Fruit fly (Drosophila melanogaster) whole organism, embryonic: ENCODE results near the gene Eig71Ed.

Experiments
- Atf6 ChIP-seq: fragments of 200-800 bp; sonication (Bioruptor generic); IDR thresholded peaks from 2 replicates; pipeline ENCODE4 v1.3.6; 2022; ENCODE audit warnings: missing biosample characterization, missing genetic modification characterization
- B-H2 ChIP-seq: fragments of 200-800 bp; sonication (Bioruptor generic); optimal IDR thresholded peaks from 2 replicates; lab custom pipeline; 2018; ENCODE audit warnings: missing biosample characterization, mild to moderate bottlenecking, missing genetic modification characterization
- BtbVII ChIP-seq: fragments of 200-800 bp; sonication (Bioruptor generic); optimal IDR thresholded peaks from 3 replicates; lab custom pipeline; 2017; ENCODE audit warnings: missing biosample characterization, mild to moderate bottlenecking, missing genetic modification characterization
- CG10209 ChIP-seq: fragments of 200-800 bp; sonication (Bioruptor generic); optimal IDR thresholded peaks from 3 replicates; lab custom pipeline; 2017; ENCODE audit warnings: missing biosample characterization, mild to moderate bottlenecking, missing genetic modification characterization, missing genetic modification reagents
- CG12071 ChIP-seq: fragments of 200-800 bp; sonication (Bioruptor generic); optimal IDR thresholded peaks from 3 replicates; lab custom pipeline; 2018; ENCODE audit warnings: missing biosample characterization, mild to moderate bottlenecking, missing genetic modification characterization
- CG12104 ChIP-seq: fragments of 200-800 bp; sonication (Bioruptor generic); optimal IDR thresholded peaks from 3 replicates; lab custom pipeline; 2016; ENCODE audit warnings: missing biosample characterization, missing genetic modification characterization
- CG12769 ChIP-seq: fragments of 200-800 bp; sonication (Bioruptor generic); optimal IDR thresholded peaks from 2 replicates; lab custom pipeline; 2019; ENCODE audit warnings: missing biosample characterization, mild to moderate bottlenecking, missing genetic modification characterization, moderate library complexity
- CG13296 ChIP-seq: fragments of 200-800 bp; sonication (Bioruptor generic); optimal IDR thresholded peaks from 3 replicates; lab custom pipeline; 2018; ENCODE audit warnings: missing biosample characterization, mild to moderate bottlenecking, missing genetic modification characterization
- CG14441 ChIP-seq: fragments of 200-800 bp; sonication (Bioruptor generic); IDR thresholded peaks from 2 replicates; pipeline ENCODE4 v1.3.6; 2022; ENCODE audit warnings: missing biosample characterization, missing genetic modification characterization
- CG17385 ChIP-seq: fragments of 200-800 bp; sonication (Bioruptor generic); optimal IDR thresholded peaks from 3 replicates; lab custom pipeline; 2018; ENCODE audit warnings: missing biosample characterization, mild to moderate bottlenecking, missing genetic modification characterization
- CG2678 ChIP-seq: fragments of 200-800 bp; sonication (Bioruptor generic); optimal IDR thresholded peaks from 3 replicates; lab custom pipeline; 2019; ENCODE audit warnings: missing biosample characterization, mild to moderate bottlenecking, missing genetic modification characterization, moderate library complexity
- CG30020 ChIP-seq: fragments of 200-800 bp; optimal IDR thresholded peaks from 2 replicates; lab custom pipeline; 2019; ENCODE audit warnings: missing biosample characterization, mild to moderate bottlenecking, missing genetic modification characterization, moderate library complexity
- CG31388 ChIP-seq: fragments of 200-800 bp; sonication (Bioruptor generic); optimal IDR thresholded peaks from 2 replicates; lab custom pipeline; 2016; ENCODE audit warnings: missing biosample characterization, missing genetic modification characterization
- CG4328 ChIP-seq: fragments of 200-800 bp; sonication (Bioruptor generic); optimal IDR thresholded peaks from 3 replicates; lab custom pipeline; 2017; ENCODE audit warnings: missing biosample characterization, missing genetic modification reagents, missing genetic modification characterization
- CG8290 ChIP-seq, 3 experiments: fragments of 200-800 bp; sonication (Bioruptor generic); optimal IDR thresholded peaks; 2 replicates each; lab custom pipeline; 2016 to 2019; ENCODE audit warnings: missing biosample characterization in 3 of 3, missing genetic modification characterization in 3 of 3, mild to moderate bottlenecking in 2 of 3, moderate library complexity in 1 of 3
- CG9932 ChIP-seq: fragments of 200-800 bp; sonication (Bioruptor generic); IDR thresholded peaks from 2 replicates; pipeline ENCODE4 v1.3.6; 2022; ENCODE audit warnings: missing biosample characterization, missing genetic modification characterization
- Camta ChIP-seq: fragments of 200-800 bp; sonication (Bioruptor generic); optimal IDR thresholded peaks from 2 replicates; lab custom pipeline; 2016; ENCODE audit warnings: missing biosample characterization, missing genetic modification characterization
- E2f2 ChIP-seq: fragments of 200-800 bp; sonication (Bioruptor generic); IDR thresholded peaks from 2 replicates; pipeline ENCODE4 v1.3.6; 2022; ENCODE audit warnings: missing biosample characterization, missing genetic modification characterization
- Fer3 ChIP-seq: fragments of 200-800 bp; sonication (Bioruptor generic); optimal IDR thresholded peaks from 2 replicates; lab custom pipeline; 2018; ENCODE audit warnings: missing biosample characterization, mild to moderate bottlenecking, missing genetic modification characterization, moderate library complexity
- HHEX ChIP-seq: fragments of 200-800 bp; sonication (Bioruptor generic); optimal IDR thresholded peaks from 3 replicates; lab custom pipeline; 2017; ENCODE audit warnings: missing biosample characterization, mild to moderate bottlenecking, missing genetic modification characterization, missing genetic modification reagents
- HLH3B ChIP-seq: fragments of 200-800 bp; sonication (Bioruptor generic); IDR thresholded peaks from 2 replicates; pipeline ENCODE4 v1.3.6; 2022; ENCODE audit warnings: missing biosample characterization, missing genetic modification characterization
- Hmr ChIP-seq: fragments of 200-800 bp; sonication (Bioruptor generic); optimal IDR thresholded peaks from 3 replicates; lab custom pipeline; 2017; ENCODE audit warnings: mild to moderate bottlenecking, missing biosample characterization, missing genetic modification reagents, missing genetic modification characterization
- Med ChIP-seq: fragments of 200-800 bp; sonication (Bioruptor generic); peaks from one replicate; lab custom pipeline; 2016; ENCODE audit warnings: missing biosample characterization, missing genetic modification characterization, mild to moderate bottlenecking, inconsistent platforms, moderate library complexity
- NC2β ChIP-seq: fragments of 200-800 bp; sonication (Bioruptor generic); optimal IDR thresholded peaks from 2 replicates; lab custom pipeline; 2016; ENCODE audit warnings: missing biosample characterization, missing genetic modification characterization
- Rfx ChIP-seq: fragments of 200-800 bp; sonication (Bioruptor generic); IDR thresholded peaks from 2 replicates; pipeline ENCODE4 v1.3.6; 2022; ENCODE audit warnings: missing biosample characterization, missing genetic modification characterization
- Six4 ChIP-seq: fragments of 200-800 bp; sonication (Bioruptor generic); optimal IDR thresholded peaks from 2 replicates; lab custom pipeline; 2016; ENCODE audit warnings: missing biosample characterization, missing genetic modification characterization
- Sry-β ChIP-seq: fragments of 200-800 bp; sonication (Bioruptor generic); optimal IDR thresholded peaks from 2 replicates; lab custom pipeline; 2018; ENCODE audit warnings: missing biosample characterization, mild to moderate bottlenecking, missing genetic modification characterization, moderate library complexity
- Trl ChIP-seq, 3 experiments: fragments of >200 bp in 2 of 3; fragments of 200-800 bp in 1 of 3; sonication (Bioruptor generic) in 1 of 3; optimal IDR thresholded peaks; 2 replicates in 1 of 3; 3 replicates in 2 of 3; lab custom pipeline; 2016 to 2017; ENCODE audit warnings: missing biosample characterization in 1 of 3, missing genetic modification characterization in 1 of 3
- bab2 ChIP-seq: fragments of 200-800 bp; sonication (Bioruptor generic); optimal IDR thresholded peaks from 2 replicates; lab custom pipeline; 2016; ENCODE audit warnings: missing biosample characterization, missing genetic modification characterization
- br ChIP-seq: fragments of >200 bp; optimal IDR thresholded peaks from 2 replicates; lab custom pipeline; 2017
- ci ChIP-seq: fragments of 200-800 bp; sonication (Bioruptor generic); IDR thresholded peaks from 3 replicates; pipeline ENCODE4 v1.3.6; 2022; ENCODE audit warnings: missing biosample characterization, missing genetic modification characterization
- dysf ChIP-seq: fragments of 200-800 bp; sonication (Bioruptor generic); IDR thresholded peaks from 3 replicates; pipeline ENCODE4 v1.3.6; 2022; ENCODE audit warnings: missing biosample characterization, missing genetic modification characterization
- fd102C ChIP-seq: fragments of 200-800 bp; sonication (Bioruptor generic); optimal IDR thresholded peaks from 2 replicates; lab custom pipeline; 2018; ENCODE audit warnings: missing biosample characterization, mild to moderate bottlenecking, missing genetic modification characterization, moderate library complexity
- fd3F ChIP-seq: fragments of 200-800 bp; sonication (Bioruptor generic); optimal IDR thresholded peaks from 2 replicates; lab custom pipeline; 2018; ENCODE audit warnings: missing biosample characterization, mild to moderate bottlenecking, missing genetic modification characterization, moderate library complexity
- gt ChIP-seq: fragments of 200-800 bp; sonication (Bioruptor generic); IDR thresholded peaks from 2 replicates; pipeline ENCODE4 v1.3.6; 2022; ENCODE audit warnings: missing biosample characterization, missing genetic modification characterization
- her ChIP-seq: fragments of 200-800 bp; sonication (Bioruptor generic); optimal IDR thresholded peaks from 2 replicates; lab custom pipeline; 2016; ENCODE audit warnings: missing biosample characterization, missing genetic modification characterization
- lab ChIP-seq: fragments of 200-800 bp; sonication (Bioruptor generic); optimal IDR thresholded peaks from 3 replicates; lab custom pipeline; 2017; ENCODE audit warnings: missing biosample characterization, missing genetic modification characterization, mild to moderate bottlenecking, moderate library complexity, missing genetic modification reagents
- lmd ChIP-seq: fragments of 200-800 bp; sonication (Bioruptor generic); IDR thresholded peaks from 2 replicates; pipeline ENCODE4 v1.3.6; 2022; ENCODE audit warnings: missing biosample characterization, missing genetic modification characterization
- lov ChIP-seq, 2 experiments: fragments of 200-800 bp in 1 of 2; fragments of >200 bp in 1 of 2; sonication (Bioruptor generic) in 1 of 2; IDR thresholded peaks in 1 of 2; optimal IDR thresholded peaks in 1 of 2; 2 replicates in 1 of 2; 3 replicates in 1 of 2; pipeline versions ENCODE4 v1.3.6 to Lab custom; 2017 to 2022; ENCODE audit warnings: missing biosample characterization in 1 of 2, missing genetic modification characterization in 1 of 2
- luna ChIP-seq: fragments of 200-800 bp; sonication (Bioruptor generic); optimal IDR thresholded peaks from 2 replicates; lab custom pipeline; 2016; ENCODE audit warnings: missing biosample characterization, missing genetic modification characterization
- mirr ChIP-seq: fragments of 200-800 bp; sonication (Bioruptor generic); optimal IDR thresholded peaks from 3 replicates; lab custom pipeline; 2018; ENCODE audit warnings: missing biosample characterization, mild to moderate bottlenecking, missing genetic modification characterization
- mld ChIP-seq: fragments of 200-800 bp; sonication (Bioruptor generic); IDR thresholded peaks from 3 replicates; pipeline ENCODE4 v1.3.6; 2022; ENCODE audit warnings: missing biosample characterization, missing genetic modification characterization; ENCODE audit not compliant: partially characterized antibody
- seq ChIP-seq: fragments of 200-800 bp; sonication (Bioruptor generic); IDR thresholded peaks from 2 replicates; pipeline ENCODE4 v1.3.6; 2022; ENCODE audit warnings: missing biosample characterization, missing genetic modification characterization
- wek ChIP-seq: fragments of 200-800 bp; sonication (Bioruptor generic); optimal IDR thresholded peaks from 3 replicates; lab custom pipeline; 2018; ENCODE audit warnings: missing biosample characterization, mild to moderate bottlenecking, missing genetic modification characterization, moderate library complexity

The Eig71Ed gene

dm6 chr3L:15689518-15689917, 37.2 kb downstream of the Eig71Ed start (continued):
- TF ChIP-seq dysf (GFP tag; lab: Robert Waterston, UW), result peak; percentile 27; the same call in 1 of the 3 replicates
- peak; percentile 17 for TF ChIP-seq Fer3 (tag; lab: Kevin White, UChicago)
- no peak for TF ChIP-seq br (lab: Kevin White, UChicago)
- no peak for TF ChIP-seq lmd (GFP tag; lab: Robert Waterston, UW)
- TF ChIP-seq CG12071 (GFP tag; lab: Kevin White, UChicago), result peak; percentile 12
- TF ChIP-seq lov (optimal IDR thresholded peaks at IDR 0.05; lab: Kevin White, UChicago), result no peak
- TF ChIP-seq lov (GFP tag; IDR thresholded peaks at IDR 0.05; lab: Robert Waterston, UW), result 0 out of 3 replicates have a peak, but pooled peaks have one; percentile 47
- TF ChIP-seq CG12769, result peak; percentile 17
- no peak for TF ChIP-seq CG8290 (GFP tag; optimal IDR thresholded peaks at IDR 0.05; lab: Kevin White, UChicago)
- TF ChIP-seq CG8290 (tag; optimal IDR thresholded peaks at IDR 0.05; lab: Kevin White, UChicago), result peak in 1 of 2 experiments; percentile 46
- peak; percentile 32; the same call in 1 of the 3 replicates for TF ChIP-seq ci
- peak; percentile 49 for TF ChIP-seq mirr (GFP tag; lab: Kevin White, UChicago)
- TF ChIP-seq CG2678 (tag; lab: Kevin White, UChicago), result peak; percentile 26
- peak; percentile 33 for TF ChIP-seq fd3F
- no peak for TF ChIP-seq CG30020 (tag; lab: Kevin White, UChicago)
- no peak for TF ChIP-seq CG31388
- peak; percentile 50 for TF ChIP-seq fd102C (GFP tag; lab: Kevin White, UChicago)
- TF ChIP-seq CG10209, result peak; percentile 35
- no peak for TF ChIP-seq CG4328 (GFP tag; lab: Kevin White, UChicago)
- TF ChIP-seq CG17385, result peak; percentile 18
- no peak for TF ChIP-seq Sry-β
- TF ChIP-seq Med (GFP tag; lab: Kevin White, UChicago), result peak; percentile 83
- peak; percentile 9 for TF ChIP-seq bab2 (GFP tag; lab: Kevin White, UChicago)
- TF ChIP-seq NC2β (GFP tag; lab: Kevin White, UChicago), result no peak
- no peak for TF ChIP-seq Six4 (GFP tag; lab: Kevin White, UChicago)
- TF ChIP-seq E2f2, result peak; percentile 30; the same call in 1 of the 2 replicates
- peak; percentile 17 for TF ChIP-seq HHEX
- TF ChIP-seq B-H2 (GFP tag; lab: Kevin White, UChicago), result peak; percentile 41
- peak; percentile 52; the same call in 1 of the 2 replicates for TF ChIP-seq seq
- peak; percentile 54 for TF ChIP-seq CG13296 (GFP tag; lab: Kevin White, UChicago)
- TF ChIP-seq Rfx (GFP tag; lab: Robert Waterston, UW), result peak; percentile 7; the same call in 1 of the 2 replicates
- no peak for TF ChIP-seq mld (GFP tag; lab: Robert Waterston, UW)
- no peak for TF ChIP-seq Trl (optimal IDR thresholded peaks at IDR 0.05; lab: Kevin White, UChicago)
- TF ChIP-seq Trl (GFP tag; optimal IDR thresholded peaks at IDR 0.05; lab: Kevin White, UChicago), result peak; percentile 13
- TF ChIP-seq wek (GFP tag; lab: Kevin White, UChicago), result no peak
- TF ChIP-seq Atf6 (GFP tag; lab: Robert Waterston, UW), result peak; percentile 40; the same call in 1 of the 2 replicates
- peak; percentile 47 for TF ChIP-seq lab
- peak; percentile 24 for TF ChIP-seq her (GFP tag; lab: Kevin White, UChicago)
- peak; percentile 37 for TF ChIP-seq Hmr (GFP tag; lab: Kevin White, UChicago)
- no peak for TF ChIP-seq BtbVII (GFP tag; lab: Kevin White, UChicago)
- TF ChIP-seq CG9932 (GFP tag; lab: Robert Waterston, UW), result peak; percentile 31; the same call in 1 of the 2 replicates
- TF ChIP-seq luna, result peak; percentile 40
- no peak for TF ChIP-seq CG12104 (GFP tag; lab: Kevin White, UChicago)
- 0 out of 2 replicates have a peak, but pooled peaks have one; percentile 11 for TF ChIP-seq HLH3B (GFP tag; lab: Robert Waterston, UW)
- TF ChIP-seq Camta, result peak; percentile 1
- no peak for TF ChIP-seq CG14441 (GFP tag; lab: Robert Waterston, UW)
- no peak for TF ChIP-seq gt
